Worm (Caenorhabditis elegans): ENCODE results near the gene K06B4.4.
"Not testable (repeated sequence)": the region's sequence is repeated elsewhere in the genome, so short reads cannot be mapped to it uniquely, and the experiment has no call there.

Gene K06B4.4

ce11 chrV:15668870-15669269 is at the start of gene K06B4.4:
TSS of gene K06B4.4 (plus strand) at chrV:15669170.
- no peak for TF ChIP-seq ets-7 (tag; optimal IDR thresholded peaks at IDR 0.05)
- TF ChIP-seq B0310.2 (tag; optimal IDR thresholded peaks at IDR 0.05), result no peak

ce11 chrV:15621518-15621917 is 47.5 kb upstream of the K06B4.4 start, which contains the start of gene C55A1.1:
TSS of gene C55A1.1 (plus strand) at chrV:15621818.
- TF ChIP-seq tbx-11 (GFP tag; IDR thresholded peaks at IDR 0.05) (no peak), hmbx-1 (tag; optimal IDR thresholded peaks at IDR 0.05) (no peak), hmg-4 (GFP tag; optimal IDR thresholded peaks at IDR 0.05) (no peak), ceh-13 (GFP tag; optimal IDR thresholded peaks at IDR 0.05) (no peak), pes-1 (GFP tag; IDR thresholded peaks at IDR 0.05) (no peak), aly-1 (tag; optimal IDR thresholded peaks at IDR 0.05) (no peak), tra-4 (tag; optimal IDR thresholded peaks at IDR 0.05) (no peak), ama-1 (optimal IDR thresholded peaks at IDR 0.05) (no peak), ceh-36 (tag; optimal IDR thresholded peaks at IDR 0.05) (no peak), tbx-37 (GFP tag; conservative IDR thresholded peaks at IDR 0.05) (no peak), sea-1 (GFP tag; conservative IDR thresholded peaks at IDR 0.05) (no peak), hnd-1 (tag; optimal IDR thresholded peaks at IDR 0.05) (no peak)

ce11 chrV:15625561-15625960 is 43.4 kb upstream of the K06B4.4 start, which contains the start of gene C55A1.11:
TSS of gene C55A1.11 (plus strand) at chrV:15625861.
- TF ChIP-seq aly-1 (tag; optimal IDR thresholded peaks at IDR 0.05) (no peak), sea-1 (GFP tag; conservative IDR thresholded peaks at IDR 0.05) (no peak), F13C5.2 (tag; optimal IDR thresholded peaks at IDR 0.05) (no peak), flt-1 (GFP tag; IDR thresholded peaks at IDR 0.05) (no peak), tbx-11 (GFP tag; IDR thresholded peaks at IDR 0.05) (no peak), pes-1 (GFP tag; IDR thresholded peaks at IDR 0.05) (no peak), tra-4 (tag; optimal IDR thresholded peaks at IDR 0.05) (no peak)

ce11 chrV:15629543-15629942 is 39.4 kb upstream of the K06B4.4 start, which contains the start of gene str-248:
TSS of gene str-248 (minus strand) at chrV:15629643.
- no peak for TF ChIP-seq hmbx-1 (tag; optimal IDR thresholded peaks at IDR 0.05)
- TF ChIP-seq pes-1 (GFP tag; IDR thresholded peaks at IDR 0.05), result no peak
- no peak for TF ChIP-seq tbx-37 (GFP tag; conservative IDR thresholded peaks at IDR 0.05)
- TF ChIP-seq sea-1 (GFP tag; conservative IDR thresholded peaks at IDR 0.05), result no peak
- no peak for TF ChIP-seq hnd-1 (tag; optimal IDR thresholded peaks at IDR 0.05)
- TF ChIP-seq ama-1 (optimal IDR thresholded peaks at IDR 0.05), result no peak
- TF ChIP-seq ceh-36 (tag; optimal IDR thresholded peaks at IDR 0.05), result no peak
- TF ChIP-seq tbx-11 (GFP tag; IDR thresholded peaks at IDR 0.05), result no peak
- no peak for TF ChIP-seq F13C5.2 (tag; optimal IDR thresholded peaks at IDR 0.05)
- no peak for TF ChIP-seq aly-1 (tag; optimal IDR thresholded peaks at IDR 0.05)
- TF ChIP-seq tra-4 (tag; optimal IDR thresholded peaks at IDR 0.05), result no peak
- no peak for TF ChIP-seq scrt-1 (GFP tag; IDR thresholded peaks at IDR 0.05)
- no peak for TF ChIP-seq hmg-4 (GFP tag; optimal IDR thresholded peaks at IDR 0.05)
- TF ChIP-seq ets-7 (tag; optimal IDR thresholded peaks at IDR 0.05), result no peak
- no peak for TF ChIP-seq B0310.2 (tag; optimal IDR thresholded peaks at IDR 0.05)
- no peak for TF ChIP-seq ceh-13 (GFP tag; optimal IDR thresholded peaks at IDR 0.05)
- no peak for TF ChIP-seq flt-1 (GFP tag; IDR thresholded peaks at IDR 0.05)

ce11 chrV:15638853-15639252 is 30.1 kb upstream of the K06B4.4 start, which contains the start of gene srz-44:
TSS of gene srz-44 (minus strand) at chrV:15638953.
- TF ChIP-seq flt-1 (GFP tag; IDR thresholded peaks at IDR 0.05), result no peak

ce11 chrV:15643192-15643591 is 25.8 kb upstream of the K06B4.4 start, which contains the start of gene C55A1.4:
TSS of gene C55A1.4 (minus strand) at chrV:15643292.
- not testable (repeated sequence) for TF ChIP-seq ceh-13 (GFP tag; optimal IDR thresholded peaks at IDR 0.05); sea-1 (GFP tag; conservative IDR thresholded peaks at IDR 0.05); tra-4 (tag; optimal IDR thresholded peaks at IDR 0.05)

- TF ChIP-seq sea-1 (GFP tag; conservative IDR thresholded peaks at IDR 0.05) (no peak), tra-4 (tag; optimal IDR thresholded peaks at IDR 0.05) (no peak), ama-1 (optimal IDR thresholded peaks at IDR 0.05) (no peak), F13C5.2 (tag; optimal IDR thresholded peaks at IDR 0.05) (no peak), ceh-36 (tag; optimal IDR thresholded peaks at IDR 0.05) (no peak), flt-1 (GFP tag; IDR thresholded peaks at IDR 0.05) (no peak), hmbx-1 (tag; optimal IDR thresholded peaks at IDR 0.05) (no peak), hmg-4 (GFP tag; optimal IDR thresholded peaks at IDR 0.05) (no peak), scrt-1 (GFP tag; IDR thresholded peaks at IDR 0.05) (no peak), ets-7 (tag; optimal IDR thresholded peaks at IDR 0.05) (no peak), pes-1 (GFP tag; IDR thresholded peaks at IDR 0.05) (no peak), aly-1 (tag; optimal IDR thresholded peaks at IDR 0.05) (no peak), B0310.2 (tag; optimal IDR thresholded peaks at IDR 0.05) (no peak), tbx-37 (GFP tag; conservative IDR thresholded peaks at IDR 0.05) (no peak)
These were observed 24.4 kb upstream of the K06B4.4 start, which contains the start of gene str-23 for ce11 chrV:15644575-15644974. TSS of gene str-23 (plus strand) at chrV:15644875.

ce11 chrV:15647536-15648085 is 21.4 kb upstream of the K06B4.4 start, which contains the start of the genes C55A1.7 and C55A1.6:
TSS of gene C55A1.7 (minus strand) at chrV:15647636.
TSS of gene C55A1.6 (plus strand) at chrV:15648035.
- not testable (repeated sequence) for TF ChIP-seq B0310.2 (tag; optimal IDR thresholded peaks at IDR 0.05); F13C5.2 (tag; optimal IDR thresholded peaks at IDR 0.05); ama-1 (optimal IDR thresholded peaks at IDR 0.05)
